Worm (Caenorhabditis elegans) whole organism, young adult: ENCODE measurements around the gene ZK470.4.

Experiments used
- C06A6.2 ChIP-seq: fragments of 200-800 bp; sonication (Bioruptor generic); conservative IDR thresholded peaks from 2 replicates; pipeline ENCODE4 v1.3.6; 2022; ENCODE audit warnings: missing genetic modification characterization, missing compliant biosample characterization
- D2030.7 ChIP-seq: fragments of 200-800 bp; sonication (Bioruptor generic); IDR thresholded peaks from 2 replicates; pipeline ENCODE4 v1.3.6; 2022; ENCODE audit warnings: missing genetic modification reagents, missing genetic modification characterization, missing compliant biosample characterization
- F33H1.4 ChIP-seq: fragments of 200-800 bp; sonication (Bioruptor generic); IDR thresholded peaks from 2 replicates; pipeline ENCODE4 v1.3.6; 2022; ENCODE audit warnings: missing genetic modification reagents, missing genetic modification characterization, missing compliant biosample characterization
- F37B4.10 ChIP-seq: fragments of 200-800 bp; sonication (Bioruptor generic); IDR thresholded peaks from 2 replicates; pipeline ENCODE4 v1.3.6; 2022; ENCODE audit warnings: missing genetic modification characterization, missing compliant biosample characterization
- F55B11.4 ChIP-seq: sonication (generic microtip); optimal IDR thresholded peaks from 2 replicates; lab custom pipeline; 2016; ENCODE audit warnings: missing compliant biosample characterization, missing genetic modification characterization, borderline replicate concordance; ENCODE audit not compliant: insufficient read depth
- K12H6.12 ChIP-seq: fragments of 200-800 bp; sonication (Bioruptor generic); optimal IDR thresholded peaks from 2 replicates; lab custom pipeline; 2018; ENCODE audit warnings: mild to moderate bottlenecking, missing genetic modification characterization, missing compliant biosample characterization
- T26A5.8 ChIP-seq: sonication (generic microtip); optimal IDR thresholded peaks from 2 replicates; lab custom pipeline; 2016; ENCODE audit warnings: missing genetic modification characterization, missing compliant biosample characterization
- Y53G8AR.9 ChIP-seq: fragments of 200-800 bp; sonication (Bioruptor generic); conservative IDR thresholded peaks from 2 replicates; pipeline ENCODE4 v1.3.6; 2022; ENCODE audit warnings: missing genetic modification reagents, missing genetic modification characterization, missing compliant biosample characterization
- ZK185.1 ChIP-seq: sonication (generic microtip); optimal IDR thresholded peaks from 2 replicates; lab custom pipeline; 2016; ENCODE audit warnings: mild to moderate bottlenecking, missing genetic modification characterization, missing compliant biosample characterization; ENCODE audit not compliant: poor library complexity, severe bottlenecking
- akir-1 ChIP-seq: fragments of 200-800 bp; sonication (Bioruptor generic); optimal IDR thresholded peaks from 2 replicates; lab custom pipeline; 2018; ENCODE audit warnings: mild to moderate bottlenecking, missing genetic modification characterization, moderate library complexity, missing compliant biosample characterization
- ama-1 ChIP-seq, 3 experiments: fragments of 150-350 bp in 1 of 3; sonication (generic microtip) in 2 of 3; optimal IDR thresholded peaks; 2 replicates each; lab custom pipeline; 2014 to 2018; ENCODE audit warnings: missing biosample characterization in 2 of 3, missing genetic modification characterization in 2 of 3, missing genetic modification reagents in 2 of 3
- aptf-3 ChIP-seq: fragments of 200-800 bp; sonication (Bioruptor generic); IDR thresholded peaks from 2 replicates; pipeline ENCODE4 v1.3.6; 2022; ENCODE audit warnings: missing genetic modification characterization, missing compliant biosample characterization
- atf-7 ChIP-seq: sonication (generic microtip); optimal IDR thresholded peaks from 2 replicates; lab custom pipeline; 2017; ENCODE audit warnings: mild to moderate bottlenecking, missing genetic modification characterization, missing compliant biosample characterization
- athp-1 ChIP-seq: sonication (generic microtip); optimal IDR thresholded peaks from 2 replicates; lab custom pipeline; 2017; ENCODE audit warnings: mild to moderate bottlenecking, missing genetic modification characterization, missing compliant biosample characterization
- attf-3 ChIP-seq: fragments of 200-800 bp; sonication (Bioruptor generic); conservative IDR thresholded peaks from 2 replicates; pipeline ENCODE4 v1.3.6; 2022; ENCODE audit warnings: missing genetic modification reagents, missing genetic modification characterization, missing compliant biosample characterization
- attf-6 ChIP-seq: fragments of 200-800 bp; sonication (Bioruptor generic); IDR thresholded peaks from 2 replicates; pipeline ENCODE4 v1.3.6; 2022; ENCODE audit warnings: missing genetic modification reagents, missing genetic modification characterization, missing compliant biosample characterization
- cebp-1 ChIP-seq, 2 experiments: fragments of 200-800 bp in 1 of 2; sonication (Bioruptor generic) in 1 of 2; sonication (generic microtip) in 1 of 2; IDR thresholded peaks in 1 of 2; optimal IDR thresholded peaks in 1 of 2; 2 replicates each; pipeline versions ENCODE4 v1.3.6 to Lab custom; 2017 to 2022; ENCODE audit warnings: missing compliant biosample characterization in 2 of 2, missing genetic modification characterization in 2 of 2, mild to moderate bottlenecking in 1 of 2, missing genetic modification reagents in 1 of 2, moderate library complexity in 1 of 2
- ceh-27 ChIP-seq: fragments of 200-800 bp; sonication (Bioruptor generic); optimal IDR thresholded peaks from 2 replicates; lab custom pipeline; 2018; ENCODE audit warnings: mild to moderate bottlenecking, missing genetic modification characterization, moderate library complexity, missing compliant biosample characterization
- ceh-40 ChIP-seq: fragments of 200-800 bp; sonication (Bioruptor generic); IDR thresholded peaks from 2 replicates; pipeline ENCODE4 v1.3.6; 2022; ENCODE audit warnings: missing genetic modification characterization, missing compliant biosample characterization
- ceh-58 ChIP-seq: fragments of 200-800 bp; sonication (Bioruptor generic); IDR thresholded peaks from 2 replicates; pipeline ENCODE4 v1.3.6; 2022; ENCODE audit warnings: missing genetic modification characterization, missing compliant biosample characterization
- die-1 ChIP-seq: sonication (generic microtip); optimal IDR thresholded peaks from 2 replicates; lab custom pipeline; 2016; ENCODE audit warnings: missing genotype, mild to moderate bottlenecking, missing genetic modification characterization, missing compliant biosample characterization
- dox-1 ChIP-seq: fragments of 200-800 bp; sonication (Bioruptor generic); IDR thresholded peaks from 2 replicates; pipeline ENCODE4 v1.3.6; 2022; ENCODE audit warnings: missing genetic modification reagents, missing genetic modification characterization, missing compliant biosample characterization
- dpl-1 ChIP-seq: fragments of 150-350 bp; optimal IDR thresholded peaks from 2 replicates; lab custom pipeline; 2014; ENCODE audit warnings: missing biosample characterization, missing genetic modification reagents, missing genetic modification characterization
- efl-1 ChIP-seq: fragments of 150-350 bp; optimal IDR thresholded peaks from 2 replicates; lab custom pipeline; 2014; ENCODE audit warnings: missing biosample characterization, missing genetic modification reagents, missing genetic modification characterization
- egrh-3 ChIP-seq: fragments of 200-800 bp; sonication (Bioruptor generic); IDR thresholded peaks from 2 replicates; pipeline ENCODE4 v1.3.6; 2022; ENCODE audit warnings: missing genetic modification reagents, missing genetic modification characterization, missing compliant biosample characterization
- ekl-4 ChIP-seq: fragments of 200-800 bp; sonication (Bioruptor generic); IDR thresholded peaks from 2 replicates; pipeline ENCODE4 v1.3.6; 2022; ENCODE audit warnings: missing genetic modification reagents, missing genetic modification characterization, missing compliant biosample characterization
- let-607 ChIP-seq, 2 experiments: fragments of 200-800 bp in 1 of 2; sonication (Bioruptor generic) in 1 of 2; sonication (generic microtip) in 1 of 2; optimal IDR thresholded peaks; 2 replicates each; lab custom pipeline; 2016 to 2018; ENCODE audit warnings: mild to moderate bottlenecking in 2 of 2, missing compliant biosample characterization in 2 of 2, missing genetic modification characterization in 2 of 2, moderate library complexity in 2 of 2, missing genotype in 1 of 2
- lir-1 ChIP-seq: fragments of 200-800 bp; sonication (Bioruptor generic); conservative IDR thresholded peaks from 2 replicates; pipeline ENCODE4 v1.3.6; 2022; ENCODE audit warnings: missing genetic modification reagents, missing genetic modification characterization, missing compliant biosample characterization
- lsy-27 ChIP-seq: sonication (generic microtip); optimal IDR thresholded peaks from 2 replicates; lab custom pipeline; 2017; ENCODE audit warnings: missing genetic modification characterization, mild to moderate bottlenecking, missing compliant biosample characterization, antibody characterized with exemption, missing genotype, borderline replicate concordance; ENCODE audit not compliant: insufficient read depth
- mes-4 ChIP-seq: sonication (generic microtip); optimal IDR thresholded peaks from 2 replicates; lab custom pipeline; 2016; ENCODE audit warnings: missing genotype, missing genetic modification characterization, missing compliant biosample characterization
- nfyb-1 ChIP-seq: fragments of 200-800 bp; sonication (Bioruptor generic); IDR thresholded peaks from 2 replicates; pipeline ENCODE4 v1.3.6; 2022; ENCODE audit warnings: missing genetic modification reagents, missing genetic modification characterization, missing compliant biosample characterization
- nhr-80 ChIP-seq: sonication (generic microtip); optimal IDR thresholded peaks from 2 replicates; lab custom pipeline; 2016; ENCODE audit warnings: missing genetic modification characterization, missing compliant biosample characterization
- nhr-90 ChIP-seq: sonication (generic microtip); optimal IDR thresholded peaks from 2 replicates; lab custom pipeline; 2016; ENCODE audit warnings: missing genotype, mild to moderate bottlenecking, missing genetic modification characterization, missing compliant biosample characterization
- rcor-1 ChIP-seq: fragments of 200-800 bp; sonication (Bioruptor generic); IDR thresholded peaks from 2 replicates; pipeline ENCODE4 v1.3.6; 2022; ENCODE audit warnings: missing genetic modification reagents, missing genetic modification characterization, missing compliant biosample characterization
- rpc-1 ChIP-seq, 2 experiments: fragments of 150-350 bp in 1 of 2; sonication (generic microtip) in 1 of 2; optimal IDR thresholded peaks; 2 replicates each; lab custom pipeline; 2014 to 2018; ENCODE audit warnings: missing biosample characterization in 1 of 2, missing genetic modification characterization in 1 of 2, missing genetic modification reagents in 1 of 2, missing genotype in 1 of 2
- snpc-1.1 ChIP-seq: sonication (generic microtip); optimal IDR thresholded peaks from 2 replicates; lab custom pipeline; 2017; ENCODE audit warnings: missing genetic modification characterization, mild to moderate bottlenecking, missing compliant biosample characterization, antibody characterized with exemption, moderate library complexity, missing genotype, missing genetic modification reagents; ENCODE audit not compliant: insufficient read depth
- somi-1 ChIP-seq: fragments of 200-800 bp; sonication (Bioruptor generic); optimal IDR thresholded peaks from 2 replicates; lab custom pipeline; 2018; ENCODE audit warnings: mild to moderate bottlenecking, missing genetic modification characterization, missing compliant biosample characterization
- unc-62 ChIP-seq: fragments of 150-350 bp; optimal IDR thresholded peaks from 2 replicates; lab custom pipeline; 2014; ENCODE audit warnings: missing biosample characterization, missing genetic modification reagents, missing genetic modification characterization
- zfh-2 ChIP-seq: fragments of 200-800 bp; sonication (Bioruptor generic); conservative IDR thresholded peaks from 2 replicates; pipeline ENCODE4 v1.3.6; 2022; ENCODE audit warnings: missing genetic modification reagents, missing genetic modification characterization, missing compliant biosample characterization
- zim-3 ChIP-seq: sonication (generic microtip); optimal IDR thresholded peaks from 2 replicates; lab custom pipeline; 2017; ENCODE audit warnings: mild to moderate bottlenecking, missing genetic modification characterization, moderate library complexity, missing compliant biosample characterization
- ztf-22 ChIP-seq: fragments of 200-800 bp; sonication (Bioruptor generic); optimal IDR thresholded peaks from 2 replicates; lab custom pipeline; 2018; ENCODE audit warnings: mild to moderate bottlenecking, missing genetic modification characterization, moderate library complexity, missing compliant biosample characterization
- ztf-25 ChIP-seq: fragments of 200-800 bp; sonication (Bioruptor generic); IDR thresholded peaks from 2 replicates; pipeline ENCODE4 v1.3.6; 2022; ENCODE audit warnings: missing genetic modification reagents, missing genetic modification characterization, missing compliant biosample characterization
- ztf-26 ChIP-seq: sonication (generic microtip); optimal IDR thresholded peaks from 2 replicates; lab custom pipeline; 2017; ENCODE audit warnings: missing genetic modification characterization, missing compliant biosample characterization
- ztf-28 ChIP-seq: fragments of 200-800 bp; sonication (Bioruptor generic); IDR thresholded peaks from 2 replicates; pipeline ENCODE4 v1.3.6; 2022; ENCODE audit warnings: missing genetic modification reagents, missing genetic modification characterization, missing compliant biosample characterization

Gene ZK470.4

DNA sequence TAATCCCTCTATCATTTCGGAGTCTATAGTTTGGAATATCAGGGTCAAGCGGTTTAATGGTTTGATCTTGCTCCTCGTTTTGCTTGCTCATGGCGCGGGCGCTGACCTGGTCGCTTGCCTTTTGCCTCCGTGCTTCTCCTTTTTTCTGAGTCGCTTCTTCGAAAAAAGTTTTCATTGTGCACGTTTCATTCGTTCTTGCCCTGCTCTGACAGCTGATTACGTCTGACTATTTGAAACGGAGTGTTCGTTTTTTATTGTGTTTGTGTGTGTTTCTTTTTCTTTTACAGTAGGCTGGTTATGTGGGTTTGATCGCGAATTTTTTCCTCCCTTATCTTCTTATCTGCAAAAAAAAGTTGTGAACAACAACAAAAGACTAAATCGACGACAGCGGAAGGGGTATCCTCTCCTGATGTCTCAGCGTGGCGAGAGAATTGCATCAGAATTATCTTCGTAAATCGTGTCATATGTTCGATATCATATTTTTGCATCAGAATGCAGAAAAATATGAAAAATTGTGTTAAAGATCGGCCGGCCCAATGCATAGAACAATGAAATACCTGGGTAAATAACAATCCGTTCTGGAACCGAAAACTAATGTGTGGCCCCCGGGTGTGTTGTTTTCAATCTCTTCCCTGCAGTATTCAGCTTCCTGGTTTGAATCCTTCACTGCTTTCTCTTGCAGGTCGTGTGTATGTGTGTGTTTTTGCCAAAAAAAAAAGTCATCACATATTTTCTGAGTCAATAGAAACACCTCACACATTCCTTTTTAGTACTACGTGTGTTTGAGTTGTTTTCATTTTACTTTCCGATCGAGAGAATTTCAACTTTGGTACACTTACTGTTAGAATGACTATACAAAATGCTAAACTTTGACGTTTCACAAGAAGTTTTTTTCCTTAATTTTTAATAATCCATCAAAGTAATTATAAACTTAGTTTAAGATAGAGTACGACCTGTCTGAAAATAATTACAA lies at the start of gene ZK470.4:
ZK470.4 (minus strand) TSS at position 175 of the 973 bp plus-strand sequence.
- TF ChIP-seq mes-4 (tag; lab: Kevin White, UChicago) (no peak), attf-3 (GFP tag; lab: Robert Waterston, UW) (no peak), snpc-1.1 (tag; lab: Kevin White, UChicago) (no peak), ceh-27 (GFP tag; lab: Kevin White, UChicago) (no peak), dox-1 (GFP tag; lab: Robert Waterston, UW) (no peak), aptf-3 (GFP tag; lab: Robert Waterston, UW) (no peak), atf-7 (tag; lab: Kevin White, UChicago) (no peak), die-1 (tag; lab: Kevin White, UChicago) (peak; percentile 18), akir-1 (GFP tag; lab: Kevin White, UChicago) (no peak), F37B4.10 (GFP tag; lab: Robert Waterston, UW) (no peak), lir-1 (GFP tag; lab: Robert Waterston, UW) (no peak), unc-62 (GFP tag; lab: Kevin White, UChicago) (no peak), ztf-28 (no peak), nhr-90 (tag; lab: Kevin White, UChicago) (no peak), rcor-1 (GFP tag; lab: Robert Waterston, UW) (no peak), F33H1.4 (GFP tag; lab: Robert Waterston, UW) (no peak), ztf-26 (tag; lab: Kevin White, UChicago) (no peak), cebp-1 (GFP tag; IDR thresholded peaks at IDR 0.05; lab: Robert Waterston, UW) (no peak), cebp-1 (tag; optimal IDR thresholded peaks at IDR 0.05; lab: Kevin White, UChicago) (peak; percentile 20), F55B11.4 (no peak), ZK185.1 (tag; lab: Kevin White, UChicago) (no peak), ceh-40 (GFP tag; lab: Robert Waterston, UW) (0 out of 2 replicates have a peak, but pooled peaks have one; percentile 7), ceh-58 (GFP tag; lab: Robert Waterston, UW) (no peak), attf-6 (no peak), lsy-27 (no peak), ztf-25 (GFP tag; lab: Robert Waterston, UW) (no peak), ekl-4 (GFP tag; lab: Robert Waterston, UW) (no peak), D2030.7 (GFP tag; lab: Robert Waterston, UW) (no peak), zim-3 (tag; lab: Kevin White, UChicago) (no peak), efl-1 (GFP tag; lab: Kevin White, UChicago) (no peak), Y53G8AR.9 (GFP tag; lab: Robert Waterston, UW) (no peak), K12H6.12 (no peak), athp-1 (tag; lab: Kevin White, UChicago) (no peak), zfh-2 (GFP tag; lab: Robert Waterston, UW) (peak; percentile 56; the same call in 1 of the 2 replicates), nhr-80 (tag; lab: Kevin White, UChicago) (peak; percentile 36), C06A6.2 (GFP tag; lab: Robert Waterston, UW) (no peak), rpc-1 (optimal IDR thresholded peaks at IDR 0.05; lab: Kevin White, UChicago) (no peak), rpc-1 (tag; optimal IDR thresholded peaks at IDR 0.05; lab: Kevin White, UChicago) (no peak), dpl-1 (GFP tag; lab: Kevin White, UChicago) (no peak), nfyb-1 (GFP tag; lab: Robert Waterston, UW) (0 out of 2 replicates have a peak, but pooled peaks have one; percentile 44), somi-1 (GFP tag; lab: Kevin White, UChicago) (no peak), let-607 (tag; optimal IDR thresholded peaks at IDR 0.05; lab: Kevin White, UChicago) (no peak), egrh-3 (GFP tag; lab: Robert Waterston, UW) (no peak), ztf-22 (GFP tag; lab: Kevin White, UChicago) (no peak), T26A5.8 (tag; lab: Kevin White, UChicago) (no peak), ama-1 (optimal IDR thresholded peaks at IDR 0.05; lab: Kevin White, UChicago) (no peak), ama-1 (GFP tag; optimal IDR thresholded peaks at IDR 0.05; lab: Kevin White, UChicago) (no peak)
